Worm (Caenorhabditis elegans): ENCODE data around the gene ugt-37.

Gene ugt-37

DNA sequence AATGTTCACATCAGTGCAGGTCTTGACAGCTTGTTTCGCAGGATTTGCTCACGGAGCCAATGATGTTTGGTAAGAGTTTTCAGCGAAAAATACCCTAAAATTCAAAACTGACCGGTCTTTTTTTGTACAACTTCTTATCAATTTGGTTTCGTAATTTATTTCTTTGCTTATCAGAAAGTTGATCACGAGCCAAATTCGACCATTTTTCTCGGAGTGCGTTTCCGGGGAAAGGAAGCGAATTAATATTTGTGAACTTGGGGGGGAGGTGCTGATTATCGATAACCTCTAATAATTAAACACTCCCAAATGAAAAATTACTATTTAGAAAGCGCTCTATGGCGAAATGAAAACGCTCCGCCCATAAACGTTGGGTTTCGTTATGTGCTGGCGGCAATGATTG lies 41.5 kb upstream of the ugt-37 start:
- TF ChIP-seq sox-2 (GFP tag; IDR thresholded peaks at IDR 0.05) (no peak), ets-4 (tag; optimal IDR thresholded peaks at IDR 0.05) (no peak), ceh-6 (GFP tag; optimal IDR thresholded peaks at IDR 0.05) (no peak), K02D7.2 (tag; optimal IDR thresholded peaks at IDR 0.05) (no peak), K09A11.1 (tag; optimal IDR thresholded peaks at IDR 0.05; ENCODE audit: insufficient read depth) (no peak), eyg-1 (tag; optimal IDR thresholded peaks at IDR 0.05) (no peak), ahr-1 (tag; optimal IDR thresholded peaks at IDR 0.05) (no peak), dve-1 (tag; optimal IDR thresholded peaks at IDR 0.05) (no peak), madf-2 (tag; optimal IDR thresholded peaks at IDR 0.05) (no peak), che-1 (tag; optimal IDR thresholded peaks at IDR 0.05) (no peak), ceh-48 (tag; optimal IDR thresholded peaks at IDR 0.05) (no peak), nhr-232 (tag; optimal IDR thresholded peaks at IDR 0.05) (no peak)

DNA sequence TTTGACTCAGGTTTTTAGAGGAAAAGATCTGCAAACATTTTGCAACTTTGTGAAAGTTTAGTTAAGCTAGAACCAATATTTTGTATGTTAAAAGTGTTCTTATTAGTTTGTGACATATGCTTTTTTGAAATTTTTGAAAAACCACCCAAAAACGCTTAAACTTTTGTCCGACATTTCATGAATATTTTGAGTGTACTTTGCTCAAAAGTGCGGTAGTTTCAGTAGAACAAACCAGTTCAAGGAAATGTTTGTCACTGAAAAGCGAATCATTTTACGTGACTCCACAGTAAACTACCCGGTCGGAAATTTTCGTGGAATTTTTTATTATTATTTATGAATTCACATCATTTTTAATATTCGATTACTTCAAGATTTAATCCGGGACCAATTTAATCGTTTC lies 39.4 kb upstream of the ugt-37 start, which contains the start of gene pitr-5:
Gene pitr-5 (plus strand): TSS at position 301 of the 400 bp plus-strand sequence.
- TF ChIP-seq zip-5 (tag; optimal IDR thresholded peaks at IDR 0.05) (no peak), C38D4.7 (GFP tag; optimal IDR thresholded peaks at IDR 0.05) (no peak), ceh-19 (GFP tag; optimal IDR thresholded peaks at IDR 0.05) (no peak), pha-2 (tag; optimal IDR thresholded peaks at IDR 0.05) (no peak), ceh-24 (tag; optimal IDR thresholded peaks at IDR 0.05) (no peak), K09A11.1 (tag; optimal IDR thresholded peaks at IDR 0.05; ENCODE audit: insufficient read depth) (no peak), ama-1 (optimal IDR thresholded peaks at IDR 0.05) (no peak), elt-2 (tag; optimal IDR thresholded peaks at IDR 0.05) (no peak), fax-1 (tag; optimal IDR thresholded peaks at IDR 0.05) (no peak), Y22D7AL.16 (tag; optimal IDR thresholded peaks at IDR 0.05) (no peak), hlh-30 (tag; optimal IDR thresholded peaks at IDR 0.05; ENCODE audit: insufficient read depth) (no peak), syd-9 (tag; optimal IDR thresholded peaks at IDR 0.05) (no peak), eyg-1 (tag; optimal IDR thresholded peaks at IDR 0.05) (no peak), ahr-1 (tag; optimal IDR thresholded peaks at IDR 0.05) (no peak), pag-3 (tag; optimal IDR thresholded peaks at IDR 0.05; ENCODE audit: borderline replicate concordance) (no peak), lim-6 (tag; optimal IDR thresholded peaks at IDR 0.05) (no peak), pat-9 (tag; optimal IDR thresholded peaks at IDR 0.05) (no peak), fkh-10 (GFP tag; optimal IDR thresholded peaks at IDR 0.05) (no peak)

DNA sequence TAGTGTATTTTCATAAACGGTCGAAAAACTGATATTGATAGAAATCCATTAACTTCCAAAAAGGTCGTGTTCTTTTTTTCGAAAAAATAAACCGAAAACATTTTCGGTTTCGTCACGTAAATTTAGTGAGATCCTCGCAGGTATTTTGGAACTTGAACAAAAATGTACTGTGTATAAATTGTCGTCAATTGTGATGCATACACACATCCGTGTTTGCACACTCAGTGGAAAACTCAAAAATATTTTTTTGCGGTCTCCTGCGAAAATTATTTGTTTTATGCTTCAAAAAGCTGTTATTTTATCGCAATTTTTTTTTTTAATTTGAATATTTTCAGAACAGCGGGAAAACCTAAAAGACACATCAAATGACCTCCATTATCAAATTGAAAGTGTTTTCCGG lies 33.7 kb upstream of the ugt-37 start, which contains the start of gene cpsf-2:
Gene cpsf-2 (plus strand): TSS at position 330 of the 400 bp plus-strand sequence.
- no peak for TF ChIP-seq fkh-10 (GFP tag; optimal IDR thresholded peaks at IDR 0.05)
- no peak for TF ChIP-seq elt-4 (tag; optimal IDR thresholded peaks at IDR 0.05)
- TF ChIP-seq hlh-30 (tag; optimal IDR thresholded peaks at IDR 0.05; ENCODE audit: insufficient read depth): no peak
- no peak for TF ChIP-seq fkh-6 (tag; optimal IDR thresholded peaks at IDR 0.05)
- TF ChIP-seq pax-1 (tag; optimal IDR thresholded peaks at IDR 0.05): no peak
- no peak for TF ChIP-seq unc-3 (GFP tag; conservative IDR thresholded peaks at IDR 0.05)
- no peak for TF ChIP-seq unc-3 (tag; optimal IDR thresholded peaks at IDR 0.05)
- no peak for TF ChIP-seq nhr-11 (tag; optimal IDR thresholded peaks at IDR 0.05)
- TF ChIP-seq npax-4 (tag; optimal IDR thresholded peaks at IDR 0.05): no peak
- no peak for TF ChIP-seq fax-1 (tag; optimal IDR thresholded peaks at IDR 0.05)
- no peak for TF ChIP-seq ceh-34 (tag; optimal IDR thresholded peaks at IDR 0.05)
- TF ChIP-seq pqm-1 (tag; optimal IDR thresholded peaks at IDR 0.05): no peak
- TF ChIP-seq K02D7.2 (tag; optimal IDR thresholded peaks at IDR 0.05): no peak

DNA sequence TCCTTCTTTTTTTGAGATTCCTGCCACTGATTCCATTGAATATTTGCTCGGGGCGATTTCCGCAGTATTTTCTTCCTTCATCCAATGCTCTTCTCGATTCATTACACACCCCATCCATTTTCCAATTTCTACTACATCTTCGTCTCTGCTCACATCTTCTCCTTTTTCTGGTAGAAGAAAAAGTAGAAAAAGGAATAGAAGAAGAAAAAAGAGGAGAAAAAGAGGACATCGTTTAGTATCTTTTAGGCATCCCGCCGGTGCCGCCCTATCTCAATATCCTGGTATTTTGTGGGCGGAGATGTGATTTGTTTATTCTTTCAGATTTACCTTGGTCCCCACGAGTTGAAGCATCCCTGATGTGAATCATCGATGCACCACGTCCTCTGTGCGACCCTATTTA lies 30.1 kb upstream of the ugt-37 start, which contains the start of gene lgc-39:
Gene lgc-39 (plus strand): TSS at position 301 of the 400 bp plus-strand sequence.
- TF ChIP-seq ets-4 (tag; optimal IDR thresholded peaks at IDR 0.05) (no peak), pros-1 (tag; optimal IDR thresholded peaks at IDR 0.05) (no peak), ceh-24 (tag; optimal IDR thresholded peaks at IDR 0.05) (no peak), Y22D7AL.16 (tag; optimal IDR thresholded peaks at IDR 0.05) (no peak), odd-2 (tag; optimal IDR thresholded peaks at IDR 0.05) (no peak), rnt-1 (tag; optimal IDR thresholded peaks at IDR 0.05) (no peak), unc-86 (tag; optimal IDR thresholded peaks at IDR 0.05) (no peak)
